Worm (Caenorhabditis elegans) whole organism, midembryonic: ENCODE results near the gene srg-17.

Source experiments
- T22C8.4 ChIP-seq: fragments of 200-800 bp; sonication (Bioruptor generic); IDR thresholded peaks from 2 replicates; pipeline ENCODE4 v1.3.6; 2022; ENCODE audit warnings: missing genetic modification characterization, missing compliant biosample characterization
- cog-1 ChIP-seq: sonication (generic microtip); optimal IDR thresholded peaks from 2 replicates; lab custom pipeline; 2016; ENCODE audit warnings: missing genetic modification characterization, missing compliant biosample characterization
- flt-1 ChIP-seq: fragments of 200-800 bp; sonication (Bioruptor generic); IDR thresholded peaks from 2 replicates; pipeline ENCODE4 v1.3.6; 2022; ENCODE audit warnings: missing genetic modification characterization, missing compliant biosample characterization
- klf-2 ChIP-seq: fragments of 200-800 bp; sonication (Bioruptor generic); conservative IDR thresholded peaks from 2 replicates; pipeline ENCODE4 v1.3.6; 2022; ENCODE audit warnings: missing genetic modification reagents, missing genetic modification characterization, missing compliant biosample characterization
- med-1 ChIP-seq: sonication (generic microtip); optimal IDR thresholded peaks from 2 replicates; lab custom pipeline; 2017; ENCODE audit warnings: missing genetic modification characterization, mild to moderate bottlenecking, missing compliant biosample characterization, antibody characterized with exemption, missing genetic modification reagents; ENCODE audit not compliant: insufficient read depth
- ref-1 ChIP-seq: fragments of 200-800 bp; sonication (Bioruptor generic); conservative IDR thresholded peaks from 2 replicates; pipeline ENCODE4 v1.3.6; 2022; ENCODE audit warnings: missing genetic modification reagents, missing genetic modification characterization, missing compliant biosample characterization
- tab-1 ChIP-seq: fragments of 200-800 bp; sonication (Bioruptor generic); IDR thresholded peaks from 2 replicates; pipeline ENCODE4 v1.3.6; 2022; ENCODE audit warnings: missing genetic modification characterization, missing compliant biosample characterization
- ztf-23 ChIP-seq: fragments of 200-800 bp; sonication (Bioruptor generic); IDR thresholded peaks from 2 replicates; pipeline ENCODE4 v1.3.6; 2022; ENCODE audit warnings: missing genetic modification reagents, missing genetic modification characterization, missing compliant biosample characterization

DNA sequence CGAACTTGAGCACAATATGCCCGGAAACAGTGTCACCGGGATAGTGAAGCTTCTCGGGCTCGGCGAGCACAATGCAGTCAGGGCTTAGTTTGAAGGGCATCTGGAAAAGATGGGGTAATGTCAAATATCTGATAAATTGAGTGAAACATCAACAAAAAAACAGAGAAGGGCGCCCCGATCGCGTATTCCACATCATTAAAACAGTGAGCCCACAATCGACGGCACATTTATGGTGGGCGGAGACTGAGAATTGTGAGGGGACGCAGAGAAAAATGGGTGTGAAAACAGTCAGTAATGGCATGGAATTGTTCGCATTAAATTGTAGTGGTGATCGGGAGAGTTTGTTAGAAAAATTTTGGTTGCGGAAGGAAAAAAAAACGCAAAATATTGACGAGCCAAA, 7.3 kb downstream of the srg-17 start, which contains the start of gene arrd-9:
- TF ChIP-seq flt-1 (GFP tag; lab: Robert Waterston, UW) (no peak), cog-1 (tag; lab: Kevin White, UChicago) (no peak), T22C8.4 (GFP tag; lab: Robert Waterston, UW) (no peak), tab-1 (GFP tag; lab: Robert Waterston, UW) (no peak), klf-2 (GFP tag; lab: Robert Waterston, UW) (no peak), med-1 (no peak), ztf-23 (no peak), ref-1 (no peak)
